Fruit fly (Drosophila melanogaster): ENCODE data around the gene RpL30.

dm6 chr2L:19037455-19037854, 28.3 kb upstream of the RpL30 start:
- TF ChIP-seq CG32532 (GFP tag; IDR thresholded peaks at IDR 0.05) (no peak), bab2 (GFP tag; optimal IDR thresholded peaks at IDR 0.05) (no peak), sug (tag; optimal IDR thresholded peaks at IDR 0.05) (no peak), pzg (GFP tag; optimal IDR thresholded peaks at IDR 0.05) (no peak), Med (GFP tag) (peak; percentile 59), Abd-B (GFP tag; optimal IDR thresholded peaks at IDR 0.05) (no peak), psq (GFP tag; optimal IDR thresholded peaks at IDR 0.05) (no peak), ham (GFP tag; IDR thresholded peaks at IDR 0.05) (no peak), gfzf (GFP tag; optimal IDR thresholded peaks at IDR 0.05) (no peak), Ravus (GFP tag; IDR thresholded peaks at IDR 0.05) (no peak), Doc3 (GFP tag; IDR thresholded peaks at IDR 0.05; ENCODE audit: partially characterized antibody) (no peak), dpn (GFP tag; optimal IDR thresholded peaks at IDR 0.05) (no peak), PHDP (tag; optimal IDR thresholded peaks at IDR 0.05) (no peak)

Measured in whole organism, embryonic.